Fruit fly (Drosophila melanogaster) whole organism, embryonic: Measurements from ENCODE around the gene geko.

Experiments used
- Bdp1 ChIP-seq: fragments of 200-800 bp; sonication (Bioruptor generic); optimal IDR thresholded peaks from 3 replicates; lab custom pipeline; 2016; ENCODE audit warnings: missing biosample characterization, missing genetic modification characterization
- CG10209 ChIP-seq: fragments of 200-800 bp; sonication (Bioruptor generic); optimal IDR thresholded peaks from 3 replicates; lab custom pipeline; 2017; ENCODE audit warnings: missing biosample characterization, mild to moderate bottlenecking, missing genetic modification characterization, missing genetic modification reagents
- CG11085 ChIP-seq: fragments of 200-800 bp; sonication (Bioruptor generic); IDR thresholded peaks from 2 replicates; pipeline ENCODE4 v1.3.6; 2022; ENCODE audit warnings: missing biosample characterization, missing genetic modification characterization
- CG12155 ChIP-seq: fragments of 200-800 bp; sonication (Bioruptor generic); optimal IDR thresholded peaks from 3 replicates; lab custom pipeline; 2016; ENCODE audit warnings: missing biosample characterization, missing genetic modification characterization
- CG1233 ChIP-seq: fragments of 200-800 bp; sonication (Bioruptor generic); optimal IDR thresholded peaks from 4 replicates; lab custom pipeline; 2018; ENCODE audit warnings: missing biosample characterization, mild to moderate bottlenecking, missing genetic modification characterization
- CG14050 ChIP-seq: fragments of 200-800 bp; sonication (Bioruptor generic); IDR thresholded peaks from 3 replicates; pipeline ENCODE4 v1.3.6; 2022; ENCODE audit warnings: missing biosample characterization, missing genetic modification characterization
- CG14710 ChIP-seq: fragments of 200-800 bp; sonication (Bioruptor generic); optimal IDR thresholded peaks from 3 replicates; lab custom pipeline; 2019; ENCODE audit warnings: missing biosample characterization, mild to moderate bottlenecking, missing genetic modification characterization, moderate library complexity
- CG15011 ChIP-seq: fragments of 200-800 bp; sonication (Bioruptor generic); optimal IDR thresholded peaks from 3 replicates; lab custom pipeline; 2018; ENCODE audit warnings: missing biosample characterization, mild to moderate bottlenecking, missing genetic modification characterization
- CG1529 ChIP-seq: fragments of 200-800 bp; sonication (Bioruptor generic); optimal IDR thresholded peaks from 3 replicates; lab custom pipeline; 2018; ENCODE audit warnings: missing biosample characterization, missing genetic modification characterization
- CG17186 ChIP-seq: fragments of 200-800 bp; sonication (Bioruptor generic); optimal IDR thresholded peaks from 3 replicates; lab custom pipeline; 2017; ENCODE audit warnings: missing biosample characterization, missing genetic modification reagents, missing genetic modification characterization
- CG17361 ChIP-seq: fragments of 200-800 bp; sonication (Bioruptor generic); IDR thresholded peaks from 3 replicates; pipeline ENCODE4 v1.3.6; 2022; ENCODE audit warnings: missing biosample characterization, missing genetic modification characterization
- CG17802 ChIP-seq: fragments of 200-800 bp; sonication (Bioruptor generic); optimal IDR thresholded peaks from 2 replicates; lab custom pipeline; 2018; ENCODE audit warnings: missing biosample characterization, mild to moderate bottlenecking, missing genetic modification characterization, moderate library complexity
- CG1832 ChIP-seq: fragments of 200-800 bp; sonication (Bioruptor generic); optimal IDR thresholded peaks from 2 replicates; lab custom pipeline; 2017; ENCODE audit warnings: missing biosample characterization, mild to moderate bottlenecking, missing genetic modification characterization, inconsistent platforms
- CG2199 ChIP-seq: fragments of 200-800 bp; sonication (Bioruptor generic); IDR thresholded peaks from 3 replicates; pipeline ENCODE4 v1.3.6; 2022; ENCODE audit warnings: missing biosample characterization, missing genetic modification characterization
- CG2712 ChIP-seq: fragments of 200-800 bp; optimal IDR thresholded peaks from 3 replicates; lab custom pipeline; 2019; ENCODE audit warnings: missing biosample characterization, mild to moderate bottlenecking, missing genetic modification characterization, moderate library complexity
- CG3726 ChIP-seq: fragments of 200-800 bp; sonication (Bioruptor generic); IDR thresholded peaks from 3 replicates; pipeline ENCODE4, ENCODE4 v1.3.6; 2022; ENCODE audit warnings: missing biosample characterization, missing genetic modification characterization
- CG42726 ChIP-seq: fragments of 200-800 bp; sonication (Bioruptor generic); IDR thresholded peaks from 2 replicates; pipeline ENCODE4 v1.3.6; 2022; ENCODE audit warnings: missing biosample characterization, missing genetic modification characterization; ENCODE audit not compliant: partially characterized antibody
- CG4404 ChIP-seq: fragments of 200-800 bp; sonication (Bioruptor generic); IDR thresholded peaks from 2 replicates; pipeline ENCODE4 v1.3.6; 2022; ENCODE audit warnings: missing biosample characterization, missing genetic modification characterization
- CG4730 ChIP-seq: fragments of 200-800 bp; sonication (Bioruptor generic); IDR thresholded peaks from 2 replicates; pipeline ENCODE4 v1.3.6; 2022; ENCODE audit warnings: missing biosample characterization, missing genetic modification characterization
- CG4854 ChIP-seq: fragments of 200-800 bp; sonication (Bioruptor generic); optimal IDR thresholded peaks from 2 replicates; lab custom pipeline; 2016; ENCODE audit warnings: missing biosample characterization, missing genetic modification characterization, inconsistent platforms
- CG5245 ChIP-seq: fragments of 200-800 bp; sonication (Bioruptor generic); optimal IDR thresholded peaks from 3 replicates; lab custom pipeline; 2016; ENCODE audit warnings: missing biosample characterization, missing genetic modification characterization
- CG6175 ChIP-seq: fragments of 200-800 bp; sonication (Bioruptor generic); IDR thresholded peaks from 3 replicates; pipeline ENCODE4 v1.3.6; 2022; ENCODE audit warnings: missing biosample characterization, missing genetic modification characterization
- CG6254 ChIP-seq: fragments of 200-800 bp; sonication (Bioruptor generic); optimal IDR thresholded peaks from 3 replicates; lab custom pipeline; 2017; ENCODE audit warnings: mild to moderate bottlenecking, missing biosample characterization, missing genetic modification reagents, missing genetic modification characterization
- CG6689 ChIP-seq: fragments of 200-800 bp; sonication (Bioruptor generic); IDR thresholded peaks from 2 replicates; pipeline ENCODE4 v1.3.6; 2022; ENCODE audit warnings: missing biosample characterization, missing genetic modification characterization
- CG7357 ChIP-seq: fragments of 200-800 bp; sonication (Bioruptor generic); IDR thresholded peaks from 3 replicates; pipeline ENCODE4 v1.3.6; 2022; ENCODE audit warnings: missing biosample characterization, missing genetic modification characterization
- CG8924 ChIP-seq: fragments of 200-800 bp; optimal IDR thresholded peaks from 3 replicates; lab custom pipeline; 2019; ENCODE audit warnings: missing biosample characterization, mild to moderate bottlenecking, missing genetic modification characterization, moderate library complexity
- CG9727 ChIP-seq: fragments of 200-800 bp; sonication (Bioruptor generic); optimal IDR thresholded peaks from 3 replicates; lab custom pipeline; 2017; ENCODE audit warnings: missing biosample characterization, mild to moderate bottlenecking, missing genetic modification characterization
- CoRest ChIP-seq: fragments of 200-800 bp; sonication (Bioruptor generic); optimal IDR thresholded peaks from 3 replicates; lab custom pipeline; 2018; ENCODE audit warnings: missing biosample characterization, mild to moderate bottlenecking, missing genetic modification characterization, moderate library complexity
- Dll ChIP-seq: fragments of 200-800 bp; sonication (Bioruptor generic); IDR thresholded peaks from 4 replicates; pipeline ENCODE4 v1.3.6; 2022; ENCODE audit warnings: missing biosample characterization, missing genetic modification characterization; ENCODE audit not compliant: partially characterized antibody
- Ets65A ChIP-seq: fragments of 200-800 bp; sonication (Bioruptor generic); peaks from one replicate; lab custom pipeline; 2016; ENCODE audit warnings: missing biosample characterization, missing genetic modification characterization
- Gug ChIP-seq: fragments of 200-800 bp; sonication (Bioruptor generic); IDR thresholded peaks from 4 replicates; pipeline ENCODE4 v1.3.6; 2022; ENCODE audit warnings: missing biosample characterization, missing genetic modification characterization
- HHEX ChIP-seq: fragments of 200-800 bp; sonication (Bioruptor generic); optimal IDR thresholded peaks from 3 replicates; lab custom pipeline; 2017; ENCODE audit warnings: missing biosample characterization, mild to moderate bottlenecking, missing genetic modification characterization, missing genetic modification reagents
- Hand ChIP-seq: fragments of 200-800 bp; sonication (Bioruptor generic); optimal IDR thresholded peaks from 2 replicates; lab custom pipeline; 2017; ENCODE audit warnings: mild to moderate bottlenecking, missing biosample characterization, missing genetic modification reagents, missing genetic modification characterization
- Opbp ChIP-seq: fragments of 200-800 bp; sonication (Bioruptor generic); IDR thresholded peaks from 3 replicates; pipeline ENCODE4 v1.3.6; 2022; ENCODE audit warnings: missing biosample characterization, missing genetic modification characterization; ENCODE audit not compliant: partially characterized antibody
- Poxn ChIP-seq: fragments of 200-800 bp; sonication (Bioruptor generic); IDR thresholded peaks from 2 replicates; pipeline ENCODE4 v1.3.6; 2022; ENCODE audit warnings: missing biosample characterization, missing genetic modification characterization
- ash1 ChIP-seq: fragments of 200-800 bp; sonication (Bioruptor generic); optimal IDR thresholded peaks from 2 replicates; lab custom pipeline; 2018; ENCODE audit warnings: missing biosample characterization, mild to moderate bottlenecking, missing genetic modification characterization
- ci ChIP-seq: fragments of 200-800 bp; sonication (Bioruptor generic); IDR thresholded peaks from 3 replicates; pipeline ENCODE4 v1.3.6; 2022; ENCODE audit warnings: missing biosample characterization, missing genetic modification characterization
- crc ChIP-seq: fragments of 200-800 bp; sonication (Bioruptor generic); optimal IDR thresholded peaks from 2 replicates; lab custom pipeline; 2016; ENCODE audit warnings: missing biosample characterization, missing genetic modification characterization
- crp ChIP-seq, 2 experiments: fragments of 200-800 bp; sonication (Bioruptor generic); optimal IDR thresholded peaks; 2 replicates in 1 of 2; 3 replicates in 1 of 2; lab custom pipeline; 2017; ENCODE audit warnings: missing biosample characterization in 2 of 2, missing genetic modification characterization in 2 of 2, mild to moderate bottlenecking in 1 of 2, moderate library complexity in 1 of 2
- eve ChIP-seq, 2 experiments: fragments of >200 bp; optimal IDR thresholded peaks; 2 replicates each; lab custom pipeline; 2017; ENCODE audit warnings: missing biosample characterization in 2 of 2, missing genetic modification characterization in 2 of 2
- fu2 ChIP-seq: fragments of 200-800 bp; sonication (Bioruptor generic); optimal IDR thresholded peaks from 2 replicates; lab custom pipeline; 2016; ENCODE audit warnings: missing biosample characterization, missing genetic modification characterization
- luna ChIP-seq: fragments of 200-800 bp; sonication (Bioruptor generic); optimal IDR thresholded peaks from 2 replicates; lab custom pipeline; 2016; ENCODE audit warnings: missing biosample characterization, missing genetic modification characterization
- p53 ChIP-seq: fragments of 200-800 bp; sonication (Bioruptor generic); optimal IDR thresholded peaks from 2 replicates; lab custom pipeline; 2016; ENCODE audit warnings: missing biosample characterization, missing genetic modification characterization
- pan ChIP-seq, 4 experiments: fragments of >200 bp in 3 of 4; fragments of 200-800 bp in 1 of 4; sonication (Bioruptor generic) in 1 of 4; optimal IDR thresholded peaks in 3 of 4; IDR thresholded peaks in 1 of 4; 2 replicates each; pipeline versions ENCODE4 v1.3.6 to Lab custom; 2017 to 2022; ENCODE audit warnings: missing biosample characterization in 2 of 4, missing genetic modification characterization in 2 of 4, mixed read lengths in 1 of 4
- row ChIP-seq: fragments of 200-800 bp; sonication (Bioruptor generic); IDR thresholded peaks from 3 replicates; pipeline ENCODE4 v1.3.6; 2022; ENCODE audit warnings: missing biosample characterization, missing genetic modification characterization
- stc ChIP-seq: fragments of 200-800 bp; sonication (Bioruptor generic); IDR thresholded peaks from 2 replicates; pipeline ENCODE4 v1.3.6; 2022; ENCODE audit warnings: missing biosample characterization, missing genetic modification characterization
- wek ChIP-seq: fragments of 200-800 bp; sonication (Bioruptor generic); optimal IDR thresholded peaks from 3 replicates; lab custom pipeline; 2018; ENCODE audit warnings: missing biosample characterization, mild to moderate bottlenecking, missing genetic modification characterization, moderate library complexity
- wor ChIP-seq: fragments of 200-800 bp; sonication (Bioruptor generic); IDR thresholded peaks from 2 replicates; pipeline ENCODE4 v1.3.6; 2022; ENCODE audit warnings: missing biosample characterization, missing genetic modification characterization
- zfh1 ChIP-seq: fragments of 200-800 bp; sonication (Bioruptor generic); IDR thresholded peaks from 3 replicates; pipeline ENCODE4 v1.3.6; 2022; ENCODE audit warnings: missing biosample characterization, missing genetic modification characterization

The geko gene

dm6 chr3L:18148418-18148973, 9.3 kb downstream of the geko start, which contains the start of gene CG7330 (continued):
- TF ChIP-seq crp (GFP tag; optimal IDR thresholded peaks at IDR 0.05; lab: Kevin White, UChicago) (peak in 1 of 2 experiments; percentile 55), ci (GFP tag; lab: Robert Waterston, UW) (peak; percentile 86), crc (GFP tag; lab: Kevin White, UChicago) (no peak), CG4404 (GFP tag; lab: Robert Waterston, UW) (peak; percentile 74), CG17186 (GFP tag; lab: Kevin White, UChicago) (peak; percentile 39), CG12155 (GFP tag; lab: Kevin White, UChicago) (peak; percentile 86), CG14050 (peak; percentile 87), zfh1 (GFP tag; lab: Robert Waterston, UW) (peak; percentile 57; the same call in 2 of the 3 replicates), Dll (GFP tag; lab: Robert Waterston, UW) (no peak), CoRest (tag; lab: Kevin White, UChicago) (peak; percentile 97), Gug (GFP tag; lab: Robert Waterston, UW) (peak; percentile 79), CG6175 (GFP tag; lab: Robert Waterston, UW) (no peak; the same call in 2 of the 3 replicates), CG11085 (GFP tag; lab: Robert Waterston, UW) (0 out of 2 replicates have a peak, but pooled peaks have one; percentile 24), stc (peak; percentile 93), CG17802 (peak; percentile 19), CG1233 (GFP tag; lab: Kevin White, UChicago) (peak; percentile 87), wek (no peak), CG1832 (no peak), Ets65A (GFP tag; lab: Kevin White, UChicago) (peak; percentile 89), luna (GFP tag; lab: Kevin White, UChicago) (no peak), CG9727 (GFP tag; lab: Kevin White, UChicago) (peak; percentile 88), CG15011 (GFP tag; lab: Kevin White, UChicago) (peak; percentile 90), CG10209 (GFP tag; lab: Kevin White, UChicago) (peak; percentile 95), CG42726 (GFP tag; lab: Robert Waterston, UW) (no peak), CG2199 (0 out of 3 replicates have a peak, but pooled peaks have one; percentile 51), Bdp1 (GFP tag; lab: Kevin White, UChicago) (peak; percentile 25), HHEX (GFP tag; lab: Kevin White, UChicago) (peak; percentile 91), p53 (GFP tag; lab: Kevin White, UChicago) (no peak), fu2 (GFP tag; lab: Kevin White, UChicago) (peak; percentile 42), Hand (GFP tag; lab: Kevin White, UChicago) (peak; percentile 85), ash1 (GFP tag; lab: Kevin White, UChicago) (no peak), Poxn (0 out of 2 replicates have a peak, but pooled peaks have one; percentile 24), eve (GFP tag; optimal IDR thresholded peaks at IDR 0.05; lab: Kevin White, UChicago) (peak in 1 of 2 experiments; percentile 98), CG7357 (GFP tag; lab: Robert Waterston, UW) (peak; percentile 81), CG4854 (peak; percentile 63), CG14710 (tag; lab: Kevin White, UChicago) (peak; percentile 61), CG8924 (peak; percentile 97), CG5245 (GFP tag; lab: Kevin White, UChicago) (peak; percentile 78), CG1529 (GFP tag; lab: Kevin White, UChicago) (peak; percentile 89), CG6689 (GFP tag; lab: Robert Waterston, UW) (peak; percentile 92), CG17361 (peak; percentile 98), pan (optimal IDR thresholded peaks at IDR 0.05; lab: Kevin White, UChicago) (no peak), pan (GFP tag; optimal IDR thresholded peaks at IDR 0.05 in 1 of 2, IDR thresholded peaks at IDR 0.05 in 1 of 2) (peak in 1 of 2 experiments; percentile 90), CG4730 (GFP tag; lab: Robert Waterston, UW) (peak; percentile 85), CG2712 (tag; lab: Kevin White, UChicago) (peak; percentile 93), wor (GFP tag; lab: Robert Waterston, UW) (peak; percentile 92), CG3726 (GFP tag; lab: Robert Waterston, UW) (peak; percentile 71; the same call in 2 of the 3 replicates), CG6254 (GFP tag; lab: Kevin White, UChicago) (peak; percentile 35), row (peak; percentile 85), Opbp (GFP tag; lab: Robert Waterston, UW) (no peak)
